Fruit fly (Drosophila melanogaster) whole organism, embryonic: Measurements from ENCODE around the gene CG33160.
A peak's percentile ranks its signal among the peaks of the same experiment; 100 is the strongest.

ENCODE experiments used
- Bdp1 ChIP-seq: fragments of 200-800 bp; sonication (Bioruptor generic); optimal IDR thresholded peaks from 3 replicates; lab custom pipeline; 2016; ENCODE audit warnings: missing biosample characterization, missing genetic modification characterization
- CG12071 ChIP-seq: fragments of 200-800 bp; sonication (Bioruptor generic); optimal IDR thresholded peaks from 3 replicates; lab custom pipeline; 2018; ENCODE audit warnings: missing biosample characterization, mild to moderate bottlenecking, missing genetic modification characterization
- CG13123 ChIP-seq: fragments of 200-800 bp; sonication (Bioruptor generic); optimal IDR thresholded peaks from 2 replicates; lab custom pipeline; 2016; ENCODE audit warnings: missing biosample characterization, missing genetic modification characterization
- CG13287 ChIP-seq: fragments of 200-800 bp; sonication (Bioruptor generic); IDR thresholded peaks from 2 replicates; pipeline ENCODE4 v1.3.6; 2022; ENCODE audit warnings: missing biosample characterization, missing genetic modification characterization; ENCODE audit not compliant: partially characterized antibody
- CG13775 ChIP-seq: fragments of 200-800 bp; sonication (Bioruptor generic); optimal IDR thresholded peaks from 3 replicates; lab custom pipeline; 2017; ENCODE audit warnings: missing biosample characterization, mild to moderate bottlenecking, missing genetic modification characterization
- CG14710 ChIP-seq: fragments of 200-800 bp; sonication (Bioruptor generic); optimal IDR thresholded peaks from 3 replicates; lab custom pipeline; 2019; ENCODE audit warnings: missing biosample characterization, mild to moderate bottlenecking, missing genetic modification characterization, moderate library complexity
- CG15479 ChIP-seq: fragments of 200-800 bp; sonication (Bioruptor generic); optimal IDR thresholded peaks from 3 replicates; lab custom pipeline; 2019; ENCODE audit warnings: missing biosample characterization, mild to moderate bottlenecking, missing genetic modification characterization, moderate library complexity
- CG15514 ChIP-seq: fragments of 200-800 bp; sonication (Bioruptor generic); optimal IDR thresholded peaks from 3 replicates; lab custom pipeline; 2017; ENCODE audit warnings: missing biosample characterization, missing genetic modification characterization, mild to moderate bottlenecking, moderate library complexity, missing genetic modification reagents
- CG1647 ChIP-seq: fragments of 200-800 bp; sonication (Bioruptor generic); optimal IDR thresholded peaks from 3 replicates; lab custom pipeline; 2016; ENCODE audit warnings: missing biosample characterization, missing genetic modification characterization
- CG17568 ChIP-seq: fragments of 200-800 bp; sonication (Bioruptor generic); optimal IDR thresholded peaks from 2 replicates; lab custom pipeline; 2018; ENCODE audit warnings: missing biosample characterization, mild to moderate bottlenecking, missing genetic modification characterization, moderate library complexity
- CG1832 ChIP-seq: fragments of 200-800 bp; sonication (Bioruptor generic); optimal IDR thresholded peaks from 2 replicates; lab custom pipeline; 2017; ENCODE audit warnings: missing biosample characterization, mild to moderate bottlenecking, missing genetic modification characterization, inconsistent platforms
- CG30020 ChIP-seq: fragments of 200-800 bp; optimal IDR thresholded peaks from 2 replicates; lab custom pipeline; 2019; ENCODE audit warnings: missing biosample characterization, mild to moderate bottlenecking, missing genetic modification characterization, moderate library complexity
- CG4424 ChIP-seq: fragments of 200-800 bp; sonication (Bioruptor generic); optimal IDR thresholded peaks from 3 replicates; lab custom pipeline; 2016; ENCODE audit warnings: missing biosample characterization, missing genetic modification characterization
- CG4707 ChIP-seq: fragments of 200-800 bp; sonication (Bioruptor generic); optimal IDR thresholded peaks from 2 replicates; lab custom pipeline; 2018; ENCODE audit warnings: missing biosample characterization, mild to moderate bottlenecking, missing genetic modification characterization, moderate library complexity
- CG4730 ChIP-seq: fragments of 200-800 bp; sonication (Bioruptor generic); IDR thresholded peaks from 2 replicates; pipeline ENCODE4 v1.3.6; 2022; ENCODE audit warnings: missing biosample characterization, missing genetic modification characterization
- CG4854 ChIP-seq: fragments of 200-800 bp; sonication (Bioruptor generic); optimal IDR thresholded peaks from 2 replicates; lab custom pipeline; 2016; ENCODE audit warnings: missing biosample characterization, missing genetic modification characterization, inconsistent platforms
- CG6683 ChIP-seq: fragments of 200-800 bp; sonication (Bioruptor generic); optimal IDR thresholded peaks from 2 replicates; lab custom pipeline; 2017; ENCODE audit warnings: missing biosample characterization, mild to moderate bottlenecking, missing genetic modification characterization, missing genetic modification reagents
- CG6765 ChIP-seq: fragments of 200-800 bp; sonication (Bioruptor generic); optimal IDR thresholded peaks from 3 replicates; lab custom pipeline; 2017; ENCODE audit warnings: missing biosample characterization, mild to moderate bottlenecking, missing genetic modification characterization
- CG7372 ChIP-seq: fragments of 200-800 bp; sonication (Bioruptor generic); IDR thresholded peaks from 2 replicates; pipeline ENCODE4 v1.3.6; 2022; ENCODE audit warnings: missing biosample characterization, missing genetic modification characterization
- CG8089 ChIP-seq: fragments of 200-800 bp; sonication (Bioruptor generic); optimal IDR thresholded peaks from 3 replicates; lab custom pipeline; 2016; ENCODE audit warnings: missing biosample characterization, missing genetic modification characterization
- CG8281 ChIP-seq: fragments of 200-800 bp; sonication (Bioruptor generic); optimal IDR thresholded peaks from 2 replicates; lab custom pipeline; 2018; ENCODE audit warnings: missing biosample characterization, mild to moderate bottlenecking, missing genetic modification characterization, moderate library complexity
- CG8924 ChIP-seq: fragments of 200-800 bp; optimal IDR thresholded peaks from 3 replicates; lab custom pipeline; 2019; ENCODE audit warnings: missing biosample characterization, mild to moderate bottlenecking, missing genetic modification characterization, moderate library complexity
- Camta ChIP-seq: fragments of 200-800 bp; sonication (Bioruptor generic); optimal IDR thresholded peaks from 2 replicates; lab custom pipeline; 2016; ENCODE audit warnings: missing biosample characterization, missing genetic modification characterization
- CoRest ChIP-seq: fragments of 200-800 bp; sonication (Bioruptor generic); optimal IDR thresholded peaks from 3 replicates; lab custom pipeline; 2018; ENCODE audit warnings: missing biosample characterization, mild to moderate bottlenecking, missing genetic modification characterization, moderate library complexity
- Lpt ChIP-seq: fragments of >200 bp; optimal IDR thresholded peaks from 2 replicates; lab custom pipeline; 2018; ENCODE audit warnings: missing biosample characterization, missing genetic modification characterization
- MBD-R2 ChIP-seq: fragments of 200-800 bp; sonication (Bioruptor generic); IDR thresholded peaks from 2 replicates; pipeline ENCODE4 v1.3.6; 2022; ENCODE audit warnings: missing biosample characterization, missing genetic modification characterization
- Mad ChIP-seq: fragments of 200-800 bp; sonication (Bioruptor generic); optimal IDR thresholded peaks from 2 replicates; lab custom pipeline; 2016; ENCODE audit warnings: missing biosample characterization, missing genetic modification characterization
- Pdp1 ChIP-seq, 2 experiments: fragments of 200-800 bp; sonication (Bioruptor generic); optimal IDR thresholded peaks; 3 replicates each; lab custom pipeline; 2016; ENCODE audit warnings: missing biosample characterization in 2 of 2, missing genetic modification characterization in 2 of 2, mild to moderate bottlenecking in 1 of 2, moderate library complexity in 1 of 2
- Rx ChIP-seq: fragments of 200-800 bp; sonication (Bioruptor generic); IDR thresholded peaks from 2 replicates; pipeline ENCODE4 v1.3.6; 2022; ENCODE audit warnings: missing biosample characterization, missing genetic modification characterization
- Spps ChIP-seq: fragments of 200-800 bp; sonication (Bioruptor generic); optimal IDR thresholded peaks from 2 replicates; lab custom pipeline; 2018; ENCODE audit warnings: missing biosample characterization, mild to moderate bottlenecking, missing genetic modification characterization
- Xbp1 ChIP-seq: fragments of 200-800 bp; sonication (Bioruptor generic); optimal IDR thresholded peaks from 3 replicates; lab custom pipeline; 2016; ENCODE audit warnings: missing biosample characterization, mild to moderate bottlenecking, missing genetic modification characterization
- ash1 ChIP-seq: fragments of 200-800 bp; sonication (Bioruptor generic); optimal IDR thresholded peaks from 2 replicates; lab custom pipeline; 2018; ENCODE audit warnings: missing biosample characterization, mild to moderate bottlenecking, missing genetic modification characterization
- bab2 ChIP-seq: fragments of 200-800 bp; sonication (Bioruptor generic); optimal IDR thresholded peaks from 2 replicates; lab custom pipeline; 2016; ENCODE audit warnings: missing biosample characterization, missing genetic modification characterization
- da ChIP-seq: fragments of 200-800 bp; sonication (Bioruptor generic); optimal IDR thresholded peaks from 2 replicates; lab custom pipeline; 2016; ENCODE audit warnings: missing biosample characterization, missing genetic modification characterization
- emc ChIP-seq: fragments of 200-800 bp; sonication (Bioruptor generic); optimal IDR thresholded peaks from 2 replicates; lab custom pipeline; 2016; ENCODE audit warnings: missing biosample characterization, missing genetic modification characterization
- eve ChIP-seq, 2 experiments: fragments of >200 bp; optimal IDR thresholded peaks; 2 replicates each; lab custom pipeline; 2017; ENCODE audit warnings: missing biosample characterization in 2 of 2, missing genetic modification characterization in 2 of 2
- fd102C ChIP-seq: fragments of 200-800 bp; sonication (Bioruptor generic); optimal IDR thresholded peaks from 2 replicates; lab custom pipeline; 2018; ENCODE audit warnings: missing biosample characterization, mild to moderate bottlenecking, missing genetic modification characterization, moderate library complexity
- gcm ChIP-seq: fragments of 200-800 bp; sonication (Bioruptor generic); optimal IDR thresholded peaks from 2 replicates; lab custom pipeline; 2019; ENCODE audit warnings: missing biosample characterization, mild to moderate bottlenecking, missing genetic modification characterization, moderate library complexity
- gcm2 ChIP-seq: fragments of 200-800 bp; sonication (Bioruptor generic); optimal IDR thresholded peaks from 2 replicates; lab custom pipeline; 2016; ENCODE audit warnings: missing biosample characterization, missing genetic modification characterization
- hth ChIP-seq: fragments of >200 bp; optimal IDR thresholded peaks from 2 replicates; lab custom pipeline; 2017; ENCODE audit warnings: inconsistent platforms
- lilli ChIP-seq: fragments of 200-800 bp; sonication (Bioruptor generic); optimal IDR thresholded peaks from 3 replicates; lab custom pipeline; 2016; ENCODE audit warnings: missing biosample characterization, missing genetic modification characterization
- p53 ChIP-seq: fragments of 200-800 bp; sonication (Bioruptor generic); optimal IDR thresholded peaks from 2 replicates; lab custom pipeline; 2016; ENCODE audit warnings: missing biosample characterization, missing genetic modification characterization
- peb ChIP-seq: fragments of 200-800 bp; sonication (Bioruptor generic); IDR thresholded peaks from 2 replicates; pipeline ENCODE4 v1.3.6; 2022; ENCODE audit warnings: missing biosample characterization, missing genetic modification characterization
- psq ChIP-seq: fragments of 200-800 bp; sonication (Bioruptor generic); optimal IDR thresholded peaks from 2 replicates; lab custom pipeline; 2017; ENCODE audit warnings: missing biosample characterization, missing genetic modification characterization
- salm ChIP-seq: fragments of 200-800 bp; sonication (Bioruptor generic); optimal IDR thresholded peaks from 2 replicates; lab custom pipeline; 2018; ENCODE audit warnings: missing biosample characterization, mild to moderate bottlenecking, missing genetic modification characterization
- sc ChIP-seq, 3 experiments: fragments of >200 bp in 2 of 3; fragments of 200-800 bp in 1 of 3; sonication (Bioruptor generic) in 1 of 3; optimal IDR thresholded peaks; 2 replicates in 2 of 3; 3 replicates in 1 of 3; lab custom pipeline; 2017; ENCODE audit warnings: mild to moderate bottlenecking in 1 of 3, missing biosample characterization in 1 of 3, missing genetic modification characterization in 1 of 3, missing genetic modification reagents in 1 of 3
- sisA ChIP-seq: fragments of 200-800 bp; sonication (Bioruptor generic); IDR thresholded peaks from 2 replicates; pipeline ENCODE4 v1.3.6; 2022; ENCODE audit warnings: missing biosample characterization, missing genetic modification characterization
- tin ChIP-seq: fragments of 200-800 bp; sonication (Bioruptor generic); optimal IDR thresholded peaks from 3 replicates; lab custom pipeline; 2016; ENCODE audit warnings: missing biosample characterization, missing genetic modification characterization
- wdn ChIP-seq: fragments of 200-800 bp; sonication (Bioruptor generic); IDR thresholded peaks from 2 replicates; pipeline ENCODE4 v1.3.6; 2022; ENCODE audit warnings: missing biosample characterization, missing genetic modification characterization
- wor ChIP-seq: fragments of 200-800 bp; sonication (Bioruptor generic); IDR thresholded peaks from 2 replicates; pipeline ENCODE4 v1.3.6; 2022; ENCODE audit warnings: missing biosample characterization, missing genetic modification characterization
- zf30C ChIP-seq: fragments of 200-800 bp; sonication (Bioruptor generic); optimal IDR thresholded peaks from 3 replicates; lab custom pipeline; 2018; ENCODE audit warnings: missing biosample characterization, mild to moderate bottlenecking, missing genetic modification characterization

Gene CG33160

dm6 chr3L:3179474-3179873 lies 26.7 kb downstream of the CG33160 start (continued):
- TF ChIP-seq CG4854 (GFP tag; lab: Kevin White, UChicago) (peak; percentile 85), CG13123 (GFP tag; lab: Kevin White, UChicago) (no peak), sc (optimal IDR thresholded peaks at IDR 0.05; lab: Kevin White, UChicago) (no peak), sc (GFP tag; optimal IDR thresholded peaks at IDR 0.05; lab: Kevin White, UChicago) (peak; percentile 50), CG1832 (no peak), CoRest (tag; lab: Kevin White, UChicago) (no peak), lilli (GFP tag; lab: Kevin White, UChicago) (peak; percentile 88), da (no peak), CG4424 (GFP tag; lab: Kevin White, UChicago) (peak; percentile 90), Bdp1 (GFP tag; lab: Kevin White, UChicago) (peak; percentile 53), eve (GFP tag; optimal IDR thresholded peaks at IDR 0.05; lab: Kevin White, UChicago) (no peak), CG6765 (GFP tag; lab: Kevin White, UChicago) (peak; percentile 84), ash1 (GFP tag; lab: Kevin White, UChicago) (no peak), MBD-R2 (GFP tag; lab: Robert Waterston, UW) (peak; percentile 76), CG8281 (tag; lab: Kevin White, UChicago) (peak; percentile 73), CG12071 (no peak), Mad (GFP tag; lab: Kevin White, UChicago) (peak; percentile 65), CG1647 (peak; percentile 61), hth (lab: Kevin White, UChicago) (no peak), psq (GFP tag; lab: Kevin White, UChicago) (peak; percentile 43), Xbp1 (GFP tag; lab: Kevin White, UChicago) (peak; percentile 85), peb (peak; percentile 70), wor (GFP tag; lab: Robert Waterston, UW) (peak; percentile 58), CG15479 (GFP tag; lab: Kevin White, UChicago) (no peak), CG13287 (GFP tag; lab: Robert Waterston, UW) (no peak), CG15514 (peak; percentile 82), sisA (peak; percentile 84), Rx (peak; percentile 70), wdn (peak; percentile 75), fd102C (GFP tag; lab: Kevin White, UChicago) (peak; percentile 25), CG13775 (GFP tag; lab: Kevin White, UChicago) (peak; percentile 78), CG4730 (peak; percentile 82), CG30020 (no peak), CG6683 (GFP tag; lab: Kevin White, UChicago) (peak; percentile 79), zf30C (GFP tag; lab: Kevin White, UChicago) (no peak), Pdp1 (GFP tag; optimal IDR thresholded peaks at IDR 0.05; lab: Kevin White, UChicago) (peak in 1 of 2 experiments; percentile 89), gcm2 (GFP tag; lab: Kevin White, UChicago) (peak; percentile 83), Spps (tag; lab: Kevin White, UChicago) (peak; percentile 86), gcm (GFP tag; lab: Kevin White, UChicago) (no peak), CG8924 (tag; lab: Kevin White, UChicago) (peak; percentile 84), Camta (GFP tag; lab: Kevin White, UChicago) (peak; percentile 82), p53 (GFP tag; lab: Kevin White, UChicago) (no peak), CG8089 (GFP tag; lab: Kevin White, UChicago) (peak; percentile 61), CG4707 (GFP tag; lab: Kevin White, UChicago) (peak; percentile 63), CG17568 (GFP tag; lab: Kevin White, UChicago) (no peak), CG7372 (peak; percentile 81), tin (GFP tag; lab: Kevin White, UChicago) (peak; percentile 86), Lpt (no peak), salm (tag; lab: Kevin White, UChicago) (no peak), emc (GFP tag; lab: Kevin White, UChicago) (no peak), CG14710 (peak; percentile 83), bab2 (GFP tag; lab: Kevin White, UChicago) (peak; percentile 88)
